Fruit fly (Drosophila melanogaster) whole organism, embryonic: ENCODE measurements around the gene Alg9.

Experiments used
- Antp ChIP-seq: fragments of 200-800 bp; sonication (Bioruptor generic); optimal IDR thresholded peaks from 3 replicates; lab custom pipeline; 2016; ENCODE audit warnings: missing biosample characterization, missing genetic modification characterization
- CG10147 ChIP-seq: fragments of 200-800 bp; sonication (Bioruptor generic); optimal IDR thresholded peaks from 2 replicates; lab custom pipeline; 2019; ENCODE audit warnings: missing biosample characterization, mild to moderate bottlenecking, missing genetic modification characterization, moderate library complexity
- CG10543 ChIP-seq: fragments of 200-800 bp; sonication (Bioruptor generic); optimal IDR thresholded peaks from 3 replicates; lab custom pipeline; 2017; ENCODE audit warnings: missing biosample characterization, mild to moderate bottlenecking, missing genetic modification characterization, moderate library complexity
- CG11085 ChIP-seq: fragments of 200-800 bp; sonication (Bioruptor generic); IDR thresholded peaks from 2 replicates; pipeline ENCODE4 v1.3.6; 2022; ENCODE audit warnings: missing biosample characterization, missing genetic modification characterization
- CG13894 ChIP-seq: fragments of 200-800 bp; sonication (Bioruptor generic); optimal IDR thresholded peaks from 3 replicates; lab custom pipeline; 2018; ENCODE audit warnings: missing biosample characterization, mild to moderate bottlenecking, missing genetic modification characterization, moderate library complexity
- CG14441 ChIP-seq: fragments of 200-800 bp; sonication (Bioruptor generic); IDR thresholded peaks from 2 replicates; pipeline ENCODE4 v1.3.6; 2022; ENCODE audit warnings: missing biosample characterization, missing genetic modification characterization
- CG14710 ChIP-seq: fragments of 200-800 bp; sonication (Bioruptor generic); optimal IDR thresholded peaks from 3 replicates; lab custom pipeline; 2019; ENCODE audit warnings: missing biosample characterization, mild to moderate bottlenecking, missing genetic modification characterization, moderate library complexity
- CG15073 ChIP-seq: fragments of 200-800 bp; sonication (Bioruptor generic); optimal IDR thresholded peaks from 2 replicates; lab custom pipeline; 2016; ENCODE audit warnings: missing biosample characterization, missing genetic modification characterization
- CG15479 ChIP-seq: fragments of 200-800 bp; sonication (Bioruptor generic); optimal IDR thresholded peaks from 3 replicates; lab custom pipeline; 2019; ENCODE audit warnings: missing biosample characterization, mild to moderate bottlenecking, missing genetic modification characterization, moderate library complexity
- CG1602 ChIP-seq: fragments of 200-800 bp; sonication (Bioruptor generic); optimal IDR thresholded peaks from 3 replicates; lab custom pipeline; 2016; ENCODE audit warnings: missing biosample characterization, missing genetic modification characterization
- CG17802 ChIP-seq: fragments of 200-800 bp; sonication (Bioruptor generic); optimal IDR thresholded peaks from 2 replicates; lab custom pipeline; 2018; ENCODE audit warnings: missing biosample characterization, mild to moderate bottlenecking, missing genetic modification characterization, moderate library complexity
- CG2120 ChIP-seq: fragments of 200-800 bp; sonication (Bioruptor generic); optimal IDR thresholded peaks from 3 replicates; lab custom pipeline; 2016; ENCODE audit warnings: missing biosample characterization, missing genetic modification characterization
- CG2889 ChIP-seq: fragments of 200-800 bp; sonication (Bioruptor generic); IDR thresholded peaks from 3 replicates; pipeline ENCODE4 v1.3.6; 2022; ENCODE audit warnings: missing biosample characterization, missing genetic modification characterization
- CG4328 ChIP-seq: fragments of 200-800 bp; sonication (Bioruptor generic); optimal IDR thresholded peaks from 3 replicates; lab custom pipeline; 2017; ENCODE audit warnings: missing biosample characterization, missing genetic modification reagents, missing genetic modification characterization
- CG4820 ChIP-seq: fragments of 200-800 bp; sonication (Bioruptor generic); optimal IDR thresholded peaks from 3 replicates; lab custom pipeline; 2016; ENCODE audit warnings: missing biosample characterization, missing genetic modification characterization
- CG5953 ChIP-seq: fragments of 200-800 bp; sonication (Bioruptor generic); IDR thresholded peaks from 2 replicates; pipeline ENCODE4 v1.3.6; 2022; ENCODE audit warnings: missing biosample characterization, missing genetic modification characterization
- CG8281 ChIP-seq: fragments of 200-800 bp; sonication (Bioruptor generic); optimal IDR thresholded peaks from 2 replicates; lab custom pipeline; 2018; ENCODE audit warnings: missing biosample characterization, mild to moderate bottlenecking, missing genetic modification characterization, moderate library complexity
- Dbx ChIP-seq: fragments of 200-800 bp; sonication (Bioruptor generic); IDR thresholded peaks from 3 replicates; pipeline ENCODE4 v1.3.6; 2022; ENCODE audit warnings: missing biosample characterization, missing genetic modification characterization
- E2f1 ChIP-seq: fragments of 200-800 bp; sonication (Bioruptor generic); IDR thresholded peaks from 2 replicates; pipeline ENCODE4 v1.3.6; 2022; ENCODE audit warnings: missing biosample characterization, missing genetic modification characterization
- Eip74EF ChIP-seq, 2 experiments: fragments of 200-800 bp in 1 of 2; fragments of >200 bp in 1 of 2; sonication (Bioruptor generic) in 1 of 2; optimal IDR thresholded peaks; 2 replicates each; lab custom pipeline; 2017 to 2019; ENCODE audit warnings: missing biosample characterization in 2 of 2, missing genetic modification characterization in 2 of 2, mild to moderate bottlenecking in 1 of 2, moderate library complexity in 1 of 2
- Ets97D ChIP-seq: fragments of 200-800 bp; sonication (Bioruptor generic); optimal IDR thresholded peaks from 3 replicates; lab custom pipeline; 2016; ENCODE audit warnings: missing biosample characterization, missing genetic modification characterization
- H15 ChIP-seq: fragments of 200-800 bp; sonication (Bioruptor generic); IDR thresholded peaks from 3 replicates; pipeline ENCODE4 v1.3.6; 2022; ENCODE audit warnings: missing biosample characterization, missing genetic modification characterization
- HLH4C ChIP-seq: fragments of 200-800 bp; sonication (Bioruptor generic); IDR thresholded peaks from 3 replicates; pipeline ENCODE4 v1.3.6; 2022; ENCODE audit warnings: missing biosample characterization, missing genetic modification characterization; ENCODE audit not compliant: partially characterized antibody
- HmgZ ChIP-seq: fragments of 200-800 bp; sonication (Bioruptor generic); optimal IDR thresholded peaks from 2 replicates; lab custom pipeline; 2018; ENCODE audit warnings: missing biosample characterization, mild to moderate bottlenecking, missing genetic modification characterization
- Lpt ChIP-seq: fragments of >200 bp; optimal IDR thresholded peaks from 2 replicates; lab custom pipeline; 2018; ENCODE audit warnings: missing biosample characterization, missing genetic modification characterization
- Mes4 ChIP-seq: fragments of 200-800 bp; sonication (Bioruptor generic); optimal IDR thresholded peaks from 2 replicates; lab custom pipeline; 2016; ENCODE audit warnings: missing biosample characterization, missing genetic modification characterization
- NC2β ChIP-seq: fragments of 200-800 bp; sonication (Bioruptor generic); optimal IDR thresholded peaks from 2 replicates; lab custom pipeline; 2016; ENCODE audit warnings: missing biosample characterization, missing genetic modification characterization
- Usf ChIP-seq: fragments of 200-800 bp; sonication (Bioruptor generic); optimal IDR thresholded peaks from 2 replicates; lab custom pipeline; 2017; ENCODE audit warnings: missing genotype, missing biosample characterization, missing genetic modification characterization
- Vsx1 ChIP-seq: fragments of 200-800 bp; sonication (Bioruptor generic); optimal IDR thresholded peaks from 2 replicates; lab custom pipeline; 2017; ENCODE audit warnings: missing biosample characterization, mild to moderate bottlenecking, missing genetic modification characterization, missing genetic modification reagents
- aop ChIP-seq: fragments of 200-800 bp; sonication (Bioruptor generic); IDR thresholded peaks from 2 replicates; pipeline ENCODE4 v1.3.6; 2022; ENCODE audit warnings: missing biosample characterization, missing genetic modification characterization
- ara ChIP-seq: fragments of 200-800 bp; sonication (Bioruptor generic); IDR thresholded peaks from 2 replicates; pipeline ENCODE4 v1.3.6; 2022; ENCODE audit warnings: missing biosample characterization, missing genetic modification characterization
- ato ChIP-seq: fragments of 200-800 bp; sonication (Bioruptor generic); IDR thresholded peaks from 2 replicates; pipeline ENCODE4 v1.3.6; 2022; ENCODE audit warnings: missing biosample characterization, missing genetic modification characterization; ENCODE audit not compliant: partially characterized antibody
- bab2 ChIP-seq: fragments of 200-800 bp; sonication (Bioruptor generic); optimal IDR thresholded peaks from 2 replicates; lab custom pipeline; 2016; ENCODE audit warnings: missing biosample characterization, missing genetic modification characterization
- br ChIP-seq: fragments of >200 bp; optimal IDR thresholded peaks from 2 replicates; lab custom pipeline; 2017
- ci ChIP-seq: fragments of 200-800 bp; sonication (Bioruptor generic); IDR thresholded peaks from 3 replicates; pipeline ENCODE4 v1.3.6; 2022; ENCODE audit warnings: missing biosample characterization, missing genetic modification characterization
- crc ChIP-seq: fragments of 200-800 bp; sonication (Bioruptor generic); optimal IDR thresholded peaks from 2 replicates; lab custom pipeline; 2016; ENCODE audit warnings: missing biosample characterization, missing genetic modification characterization
- esg ChIP-seq: fragments of 200-800 bp; sonication (Bioruptor generic); conservative IDR thresholded peaks from 2 replicates; pipeline ENCODE4 v1.3.6; 2022; ENCODE audit warnings: missing biosample characterization, missing genetic modification characterization
- ftz-f1 ChIP-seq: fragments of 200-800 bp; sonication (Bioruptor generic); optimal IDR thresholded peaks from 2 replicates; lab custom pipeline; 2016; ENCODE audit warnings: missing biosample characterization, missing genetic modification characterization
- grn ChIP-seq: fragments of 200-800 bp; sonication (Bioruptor generic); optimal IDR thresholded peaks from 3 replicates; lab custom pipeline; 2017; ENCODE audit warnings: missing biosample characterization, missing genetic modification characterization
- inv ChIP-seq: fragments of 200-800 bp; sonication (Bioruptor generic); IDR thresholded peaks from 2 replicates; pipeline ENCODE4 v1.3.6; 2022; ENCODE audit warnings: missing biosample characterization, missing genetic modification characterization; ENCODE audit not compliant: partially characterized antibody
- lbe ChIP-seq: fragments of 200-800 bp; sonication (Bioruptor generic); optimal IDR thresholded peaks from 2 replicates; lab custom pipeline; 2016; ENCODE audit warnings: missing biosample characterization, mild to moderate bottlenecking, missing genetic modification characterization
- nau ChIP-seq: fragments of 200-800 bp; sonication (Bioruptor generic); optimal IDR thresholded peaks from 3 replicates; lab custom pipeline; 2017; ENCODE audit warnings: missing biosample characterization, mild to moderate bottlenecking, missing genetic modification characterization, missing genetic modification reagents
- nerfin-2 ChIP-seq: fragments of 200-800 bp; sonication (Bioruptor generic); IDR thresholded peaks from 2 replicates; pipeline ENCODE4 v1.3.6; 2022; ENCODE audit warnings: missing biosample characterization, missing genetic modification characterization; ENCODE audit not compliant: partially characterized antibody
- nom ChIP-seq: fragments of 200-800 bp; sonication (Bioruptor generic); optimal IDR thresholded peaks from 2 replicates; lab custom pipeline; 2017; ENCODE audit warnings: missing biosample characterization, missing genetic modification characterization, mild to moderate bottlenecking, moderate library complexity, missing genetic modification reagents
- odd ChIP-seq: fragments of 200-800 bp; sonication (Bioruptor generic); optimal IDR thresholded peaks from 2 replicates; lab custom pipeline; 2017; ENCODE audit warnings: missing biosample characterization, mild to moderate bottlenecking, missing genetic modification characterization
- pho ChIP-seq: fragments of 200-800 bp; sonication (Bioruptor generic); optimal IDR thresholded peaks from 2 replicates; lab custom pipeline; 2016; ENCODE audit warnings: missing biosample characterization, missing genetic modification characterization
- ranshi ChIP-seq: fragments of 200-800 bp; sonication (Bioruptor generic); IDR thresholded peaks from 2 replicates; pipeline ENCODE4 v1.3.6; 2022; ENCODE audit warnings: missing biosample characterization, missing genetic modification characterization
- scrt ChIP-seq: fragments of 200-800 bp; sonication (Bioruptor generic); optimal IDR thresholded peaks from 2 replicates; lab custom pipeline; 2018; ENCODE audit warnings: missing biosample characterization, mild to moderate bottlenecking, missing genetic modification characterization, moderate library complexity
- vnd ChIP-seq: fragments of 200-800 bp; sonication (Bioruptor generic); IDR thresholded peaks from 3 replicates; pipeline ENCODE4 v1.3.6; 2022; ENCODE audit warnings: missing biosample characterization, missing genetic modification characterization; ENCODE audit not compliant: partially characterized antibody
- zen2 ChIP-seq: fragments of 200-800 bp; sonication (Bioruptor generic); IDR thresholded peaks from 3 replicates; pipeline ENCODE4 v1.3.6; 2022; ENCODE audit warnings: missing biosample characterization, missing genetic modification characterization; ENCODE audit not compliant: partially characterized antibody
- zf30C ChIP-seq: fragments of 200-800 bp; sonication (Bioruptor generic); optimal IDR thresholded peaks from 3 replicates; lab custom pipeline; 2018; ENCODE audit warnings: missing biosample characterization, mild to moderate bottlenecking, missing genetic modification characterization

The Alg9 gene

DNA sequence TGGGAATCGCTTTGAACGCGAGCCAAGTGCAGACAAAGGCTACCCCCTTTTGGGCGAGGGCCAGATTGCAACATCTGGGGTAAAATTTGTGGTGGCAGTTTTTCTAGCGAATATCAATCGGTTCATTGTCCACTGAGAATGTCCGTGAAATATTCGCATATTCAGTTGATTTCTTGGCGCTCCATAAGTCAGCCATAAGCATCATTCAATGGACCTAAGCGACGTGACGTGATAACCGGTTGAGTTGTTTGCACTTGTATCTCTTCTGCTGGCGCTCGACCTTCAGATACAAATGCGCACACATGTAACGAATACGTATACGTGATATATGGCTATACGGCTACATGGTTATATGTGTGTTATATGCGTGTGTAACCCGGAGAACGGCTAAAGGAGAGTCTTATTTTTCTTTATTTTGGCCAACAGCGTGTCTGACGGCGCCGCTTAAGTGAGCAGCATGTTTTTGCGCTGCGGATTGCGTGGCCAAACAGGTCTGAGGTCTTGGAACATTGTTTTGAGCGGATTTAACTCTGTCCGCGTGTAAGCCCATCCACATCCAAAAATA is 15.9 kb upstream of the Alg9 start (continued):
- no peak for TF ChIP-seq CG1602 (GFP tag; lab: Kevin White, UChicago)
- TF ChIP-seq CG8281 (tag; lab: Kevin White, UChicago), result no peak
- no peak for TF ChIP-seq CG2120 (GFP tag; lab: Kevin White, UChicago)
- no peak for TF ChIP-seq CG4328
- TF ChIP-seq H15, result no peak
- TF ChIP-seq CG17802 (tag; lab: Kevin White, UChicago), result no peak
- TF ChIP-seq esg (GFP tag; lab: Robert Waterston, UW), result no peak
- TF ChIP-seq scrt (GFP tag; lab: Kevin White, UChicago), result no peak
- no peak for TF ChIP-seq grn (GFP tag; lab: Kevin White, UChicago)
- no peak for TF ChIP-seq CG5953 (GFP tag; lab: Robert Waterston, UW)
- TF ChIP-seq Eip74EF (GFP tag; optimal IDR thresholded peaks at IDR 0.05; lab: Kevin White, UChicago), result peak in 1 of 2 experiments; percentile 38
- no peak for TF ChIP-seq Vsx1 (GFP tag; lab: Kevin White, UChicago)
- TF ChIP-seq aop, result no peak
- TF ChIP-seq nom (GFP tag; lab: Kevin White, UChicago), result peak; percentile 7
- no peak for TF ChIP-seq CG4820 (GFP tag; lab: Kevin White, UChicago)
- no peak for TF ChIP-seq Mes4
- TF ChIP-seq E2f1, result no peak
- TF ChIP-seq Ets97D, result no peak
- TF ChIP-seq CG15073 (GFP tag; lab: Kevin White, UChicago), result no peak
- TF ChIP-seq ci, result no peak
- TF ChIP-seq ara (GFP tag; lab: Robert Waterston, UW), result no peak
- no peak for TF ChIP-seq zen2 (GFP tag; lab: Robert Waterston, UW)
- no peak for TF ChIP-seq vnd (GFP tag; lab: Robert Waterston, UW)
- TF ChIP-seq NC2β (GFP tag; lab: Kevin White, UChicago), result no peak
- no peak for TF ChIP-seq Usf (GFP tag; lab: Kevin White, UChicago)
- no peak for TF ChIP-seq CG14441 (GFP tag; lab: Robert Waterston, UW)
- no peak for TF ChIP-seq ato (GFP tag; lab: Robert Waterston, UW)
- no peak for TF ChIP-seq CG15479
- TF ChIP-seq br, result no peak
- no peak for TF ChIP-seq CG10147 (GFP tag; lab: Kevin White, UChicago)
- TF ChIP-seq Dbx (GFP tag; lab: Robert Waterston, UW), result no peak
- TF ChIP-seq crc (GFP tag; lab: Kevin White, UChicago), result no peak
- no peak for TF ChIP-seq odd
- no peak for TF ChIP-seq nerfin-2 (GFP tag; lab: Robert Waterston, UW)
- no peak for TF ChIP-seq pho (GFP tag; lab: Kevin White, UChicago)
- no peak for TF ChIP-seq zf30C (GFP tag; lab: Kevin White, UChicago)
- no peak for TF ChIP-seq ranshi (GFP tag; lab: Robert Waterston, UW)
- no peak for TF ChIP-seq CG11085 (GFP tag; lab: Robert Waterston, UW)
- peak; percentile 82 for TF ChIP-seq CG13894 (tag; lab: Kevin White, UChicago)
- TF ChIP-seq CG14710 (tag; lab: Kevin White, UChicago), result no peak
- no peak for TF ChIP-seq inv (GFP tag; lab: Robert Waterston, UW)
- no peak for TF ChIP-seq CG2889 (GFP tag; lab: Robert Waterston, UW)
- TF ChIP-seq bab2, result no peak
- TF ChIP-seq HmgZ (tag; lab: Kevin White, UChicago), result no peak
- TF ChIP-seq Antp (GFP tag; lab: Kevin White, UChicago), result no peak
- peak; percentile 63 for TF ChIP-seq CG10543
- no peak for TF ChIP-seq Lpt (GFP tag; lab: Kevin White, UChicago)
- peak; percentile 73 for TF ChIP-seq ftz-f1
- TF ChIP-seq nau (GFP tag; lab: Kevin White, UChicago), result no peak
- peak; percentile 45 for TF ChIP-seq lbe
- no peak for TF ChIP-seq HLH4C
